Worm (Caenorhabditis elegans) whole organism, mixed stage, embryonic: ENCODE measurements around the gene ins-19.

ENCODE experiments used
- elt-1 ChIP-seq: sonication (generic microtip); optimal IDR thresholded peaks from 2 replicates; lab custom pipeline; 2017; ENCODE audit warnings: missing genetic modification characterization, mild to moderate bottlenecking, missing compliant biosample characterization, antibody characterized with exemption, moderate library complexity, borderline replicate concordance; ENCODE audit not compliant: insufficient read depth
- ham-2 ChIP-seq: fragments of 200-800 bp; sonication (Bioruptor generic); optimal IDR thresholded peaks from 2 replicates; lab custom pipeline; 2018; ENCODE audit warnings: mild to moderate bottlenecking, missing genetic modification characterization, missing compliant biosample characterization
- mep-1 ChIP-seq: fragments of 150-350 bp; optimal IDR thresholded peaks from 2 replicates; lab custom pipeline; 2017; ENCODE audit warnings: missing biosample characterization, missing genetic modification reagents, missing genetic modification characterization, inconsistent platforms
- mls-2 ChIP-seq: sonication (generic microtip); optimal IDR thresholded peaks from 2 replicates; lab custom pipeline; 2016; ENCODE audit warnings: mild to moderate bottlenecking, missing genetic modification characterization, moderate library complexity, missing compliant biosample characterization
- nhr-237 ChIP-seq: fragments of 150-350 bp; optimal IDR thresholded peaks from 2 replicates; lab custom pipeline; 2014; ENCODE audit warnings: missing biosample characterization, missing genetic modification characterization
- ztf-11 ChIP-seq: fragments of 150-350 bp; optimal IDR thresholded peaks from 2 replicates; lab custom pipeline; 2014; ENCODE audit warnings: missing biosample characterization, missing genetic modification characterization

- TF ChIP-seq elt-1 (tag; lab: Kevin White, UChicago) (no peak), mls-2 (tag; lab: Kevin White, UChicago) (no peak), ztf-11 (tag; lab: Kevin White, UChicago) (no peak), ham-2 (GFP tag; lab: Kevin White, UChicago) (no peak), mep-1 (tag; lab: Kevin White, UChicago) (no peak), nhr-237 (tag; lab: Kevin White, UChicago) (no peak)
Measured at ce11 chrII:3113289-3113688, 13.0 kb downstream of the ins-19 start.
